Fruit fly (Drosophila melanogaster): ENCODE measurements around the gene ND-ACP.

- no peak for TF ChIP-seq CG7271 (tag; optimal IDR thresholded peaks at IDR 0.05)
- no peak for TF ChIP-seq CG12744 (GFP tag; optimal IDR thresholded peaks at IDR 0.05)
- no peak for TF ChIP-seq CG12219 (GFP tag; optimal IDR thresholded peaks at IDR 0.05)
- TF ChIP-seq Fer2 (tag; optimal IDR thresholded peaks at IDR 0.05): no peak
- TF ChIP-seq CG11398 (GFP tag; optimal IDR thresholded peaks at IDR 0.05): no peak
- TF ChIP-seq zfh1 (GFP tag; IDR thresholded peaks at IDR 0.05): no peak
- no peak for TF ChIP-seq p53 (GFP tag; optimal IDR thresholded peaks at IDR 0.05)
Observed at dm6 chr3L:1349397-1349796, 19.6 kb downstream of the ND-ACP start.
